Worm (Caenorhabditis elegans) whole organism, L4 larva: ENCODE data around the gene F29A7.6.

Experiments
- F26F4.8 ChIP-seq: fragments of 200-800 bp; sonication (Bioruptor generic); conservative IDR thresholded peaks from 2 replicates; pipeline ENCODE4 v1.3.6; 2022; ENCODE audit warnings: missing genetic modification characterization, missing compliant biosample characterization
- F44E2.7 ChIP-seq: fragments of 200-800 bp; sonication (Bioruptor generic); IDR thresholded peaks from 2 replicates; pipeline ENCODE4 v2.1.2; 2022; ENCODE audit warnings: missing genetic modification characterization, missing compliant biosample characterization
- F49E8.2 ChIP-seq: sonication (generic microtip); optimal IDR thresholded peaks from 2 replicates; lab custom pipeline; 2016; ENCODE audit warnings: missing compliant biosample characterization, mild to moderate bottlenecking, missing genetic modification characterization, borderline replicate concordance
- R02D3.7 ChIP-seq: fragments of 150-350 bp; sonication (generic microtip); optimal IDR thresholded peaks from 3 replicates; lab custom pipeline; 2014; ENCODE audit warnings: missing biosample characterization, missing genetic modification characterization
- T20F7.1 ChIP-seq: fragments of 200-800 bp; sonication (Bioruptor generic); optimal IDR thresholded peaks from 2 replicates; lab custom pipeline; 2018; ENCODE audit warnings: mild to moderate bottlenecking, missing genetic modification characterization, missing compliant biosample characterization
- Y48G9A.11 ChIP-seq: fragments of 200-800 bp; sonication (Bioruptor generic); IDR thresholded peaks from 2 replicates; pipeline ENCODE4 v1.3.6; 2022; ENCODE audit warnings: missing genetic modification reagents, missing genetic modification characterization, missing compliant biosample characterization
- Y75B8A.6 ChIP-seq: fragments of 200-800 bp; sonication (Bioruptor generic); IDR thresholded peaks from 2 replicates; pipeline ENCODE4 v1.3.6; 2022; ENCODE audit warnings: missing genetic modification reagents, missing genetic modification characterization, missing compliant biosample characterization
- ZK337.2 ChIP-seq: fragments of 200-800 bp; sonication (Bioruptor generic); IDR thresholded peaks from 2 replicates; pipeline ENCODE4 v1.3.6; 2022; ENCODE audit warnings: missing genetic modification reagents, missing genetic modification characterization, missing compliant biosample characterization
- aha-1 ChIP-seq: fragments of 150-350 bp; peaks from one replicate; lab custom pipeline; 2014; ENCODE audit warnings: missing biosample characterization, missing genetic modification characterization
- ama-1 ChIP-seq: fragments of 150-350 bp; optimal IDR thresholded peaks from 2 replicates; lab custom pipeline; 2014; ENCODE audit warnings: inconsistent platforms, mixed read lengths
- arid-1 ChIP-seq: fragments of 200-800 bp; sonication (Bioruptor generic); conservative IDR thresholded peaks from 2 replicates; pipeline ENCODE4 v1.3.6; 2022; ENCODE audit warnings: missing genetic modification reagents, missing genetic modification characterization, missing compliant biosample characterization
- attf-4 ChIP-seq: sonication (generic microtip); optimal IDR thresholded peaks from 3 replicates; lab custom pipeline; 2017; ENCODE audit warnings: missing biosample characterization, missing genetic modification characterization
- ceh-28 ChIP-seq: fragments of 150-350 bp; optimal IDR thresholded peaks from 2 replicates; lab custom pipeline; 2014; ENCODE audit warnings: missing biosample characterization, missing genetic modification reagents, missing genetic modification characterization
- ceh-82 ChIP-seq: sonication (generic microtip); optimal IDR thresholded peaks from 2 replicates; lab custom pipeline; 2017; ENCODE audit warnings: missing biosample characterization, missing genetic modification characterization
- daf-12 ChIP-seq: fragments of 150-350 bp; optimal IDR thresholded peaks from 2 replicates; lab custom pipeline; 2014; ENCODE audit warnings: missing biosample characterization, missing genetic modification reagents, missing genetic modification characterization
- daf-16 ChIP-seq, 3 experiments: sonication (generic microtip); optimal IDR thresholded peaks; 2 replicates each; lab custom pipeline; 2016 to 2017; ENCODE audit warnings: missing genetic modification characterization in 3 of 3, missing genetic modification reagents in 3 of 3, mild to moderate bottlenecking in 2 of 3, missing compliant biosample characterization in 2 of 3, missing biosample characterization in 1 of 3, moderate library complexity in 1 of 3
- daf-19 ChIP-seq: fragments of 200-800 bp; sonication (Bioruptor generic); conservative IDR thresholded peaks from 2 replicates; pipeline ENCODE4 v1.3.6; 2022; ENCODE audit warnings: missing genetic modification characterization, missing compliant biosample characterization
- dpl-1 ChIP-seq: fragments of 150-350 bp; optimal IDR thresholded peaks from 2 replicates; lab custom pipeline; 2014; ENCODE audit warnings: missing biosample characterization, missing genetic modification reagents, missing genetic modification characterization
- dve-1 ChIP-seq: sonication (generic microtip); optimal IDR thresholded peaks from 2 replicates; lab custom pipeline; 2017; ENCODE audit warnings: antibody characterized with exemption, mild to moderate bottlenecking, missing genetic modification characterization, missing compliant biosample characterization; ENCODE audit not compliant: insufficient read depth
- egl-27 ChIP-seq: sonication (generic microtip); optimal IDR thresholded peaks from 3 replicates; lab custom pipeline; 2017; ENCODE audit warnings: missing biosample characterization, missing genetic modification reagents, missing genetic modification characterization
- egl-43 ChIP-seq: fragments of 200-800 bp; sonication (Bioruptor generic); IDR thresholded peaks from 2 replicates; pipeline ENCODE4 v1.3.6; 2022; ENCODE audit warnings: missing genetic modification reagents, missing genetic modification characterization, missing compliant biosample characterization
- fos-1 ChIP-seq: fragments of 150-350 bp; optimal IDR thresholded peaks from 2 replicates; lab custom pipeline; 2014; ENCODE audit warnings: missing biosample characterization, missing genetic modification characterization
- gei-8 ChIP-seq: fragments of 200-800 bp; sonication (Bioruptor generic); optimal IDR thresholded peaks from 2 replicates; lab custom pipeline; 2018; ENCODE audit warnings: mild to moderate bottlenecking, missing genetic modification characterization, missing compliant biosample characterization
- hif-1 ChIP-seq, 2 experiments: sonication (generic microtip); optimal IDR thresholded peaks; 2 replicates each; lab custom pipeline; 2016 to 2017; ENCODE audit warnings: missing compliant biosample characterization in 2 of 2, missing genetic modification characterization in 2 of 2, missing genetic modification reagents in 2 of 2, missing genotype in 2 of 2, mild to moderate bottlenecking in 1 of 2
- hlh-11 ChIP-seq: fragments of 200-800 bp; sonication (Bioruptor generic); optimal IDR thresholded peaks from 2 replicates; lab custom pipeline; 2018; ENCODE audit warnings: mild to moderate bottlenecking, missing genetic modification characterization, missing compliant biosample characterization
- lim-7 ChIP-seq: fragments of 200-800 bp; sonication (Bioruptor generic); IDR thresholded peaks from 2 replicates; pipeline ENCODE4 v1.3.6; 2022; ENCODE audit warnings: missing genetic modification characterization, missing compliant biosample characterization
- lin-13 ChIP-seq: fragments of 150-350 bp; optimal IDR thresholded peaks from 2 replicates; lab custom pipeline; 2014; ENCODE audit warnings: missing biosample characterization, missing genetic modification reagents, missing genetic modification characterization
- lin-15B ChIP-seq: fragments of 150-350 bp; sonication (generic microtip); optimal IDR thresholded peaks from 3 replicates; lab custom pipeline; 2014; ENCODE audit warnings: missing biosample characterization, missing genetic modification characterization
- lin-29 ChIP-seq: fragments of 200-800 bp; sonication (Bioruptor generic); IDR thresholded peaks from 2 replicates; pipeline ENCODE4 v1.3.6; 2022; ENCODE audit warnings: missing genetic modification reagents, missing genetic modification characterization, missing compliant biosample characterization
- lir-3 ChIP-seq: sonication (generic microtip); optimal IDR thresholded peaks from 2 replicates; lab custom pipeline; 2016; ENCODE audit warnings: mild to moderate bottlenecking, missing genetic modification characterization, missing compliant biosample characterization
- lsy-2 ChIP-seq, 2 experiments: fragments of 150-350 bp in 1 of 2; sonication (generic microtip) in 1 of 2; optimal IDR thresholded peaks; 2 replicates each; lab custom pipeline; 2014 to 2017; ENCODE audit warnings: missing biosample characterization in 2 of 2, missing genetic modification characterization in 2 of 2
- madf-9 ChIP-seq: fragments of 200-800 bp; sonication (Bioruptor generic); conservative IDR thresholded peaks from 2 replicates; pipeline ENCODE4 v1.3.6; 2022; ENCODE audit warnings: missing genetic modification reagents, missing genetic modification characterization, missing compliant biosample characterization
- mep-1 ChIP-seq: fragments of 150-350 bp; sonication (generic microtip); optimal IDR thresholded peaks from 3 replicates; lab custom pipeline; 2014; ENCODE audit warnings: missing biosample characterization, missing genetic modification characterization
- mes-2 ChIP-seq: sonication (generic microtip); optimal IDR thresholded peaks from 2 replicates; lab custom pipeline; 2016; ENCODE audit warnings: missing genotype, mild to moderate bottlenecking, missing genetic modification characterization, missing compliant biosample characterization; ENCODE audit not compliant: poor library complexity, severe bottlenecking
- nhr-11 ChIP-seq: fragments of 150-350 bp; optimal IDR thresholded peaks from 2 replicates; lab custom pipeline; 2014; ENCODE audit warnings: missing biosample characterization, missing genetic modification characterization
- nhr-111 ChIP-seq: fragments of 200-800 bp; sonication (Bioruptor generic); optimal IDR thresholded peaks from 2 replicates; lab custom pipeline; 2018; ENCODE audit warnings: mild to moderate bottlenecking, missing genetic modification characterization, missing compliant biosample characterization
- nhr-25 ChIP-seq: sonication (generic microtip); optimal IDR thresholded peaks from 2 replicates; lab custom pipeline; 2017; ENCODE audit warnings: missing genetic modification characterization, mild to moderate bottlenecking, missing compliant biosample characterization, antibody characterized with exemption, moderate library complexity, borderline replicate concordance; ENCODE audit not compliant: insufficient read depth
- nhr-6 ChIP-seq: fragments of 150-350 bp; optimal IDR thresholded peaks from 2 replicates; lab custom pipeline; 2014; ENCODE audit warnings: missing biosample characterization, missing genetic modification characterization
- php-3 ChIP-seq: fragments of 200-800 bp; sonication (Bioruptor generic); IDR thresholded peaks from 2 replicates; pipeline ENCODE4 v1.3.6; 2022; ENCODE audit warnings: missing genetic modification reagents, missing genetic modification characterization, missing compliant biosample characterization
- pqm-1 ChIP-seq: sonication (generic microtip); optimal IDR thresholded peaks from 2 replicates; lab custom pipeline; 2017; ENCODE audit warnings: missing biosample characterization, missing genetic modification characterization
- saeg-2 ChIP-seq: fragments of 200-800 bp; sonication (Bioruptor generic); IDR thresholded peaks from 2 replicates; pipeline ENCODE4 v1.3.6; 2022; ENCODE audit warnings: missing genetic modification reagents, missing genetic modification characterization, missing compliant biosample characterization
- unc-130 ChIP-seq: sonication (generic microtip); optimal IDR thresholded peaks from 2 replicates; lab custom pipeline; 2016; ENCODE audit warnings: missing genetic modification reagents, missing genetic modification characterization, missing compliant biosample characterization
- unc-39 ChIP-seq: sonication (generic microtip); optimal IDR thresholded peaks from 2 replicates; lab custom pipeline; 2017; ENCODE audit warnings: missing biosample characterization, missing genetic modification characterization
- vab-7 ChIP-seq: fragments of 200-800 bp; sonication (Bioruptor generic); IDR thresholded peaks from 2 replicates; pipeline ENCODE4 v1.3.6; 2022; ENCODE audit warnings: missing genetic modification reagents, missing genetic modification characterization, missing compliant biosample characterization
- zfp-2 ChIP-seq: sonication (generic microtip); optimal IDR thresholded peaks from 2 replicates; lab custom pipeline; 2016; ENCODE audit warnings: mild to moderate bottlenecking, missing genetic modification characterization, missing compliant biosample characterization
- zfp-3 ChIP-seq: fragments of 200-800 bp; sonication (Bioruptor generic); conservative IDR thresholded peaks from 2 replicates; pipeline ENCODE4 v1.3.6; 2022; ENCODE audit warnings: missing genetic modification reagents, missing genetic modification characterization, missing compliant biosample characterization
- zip-11 ChIP-seq: fragments of 200-800 bp; sonication (Bioruptor generic); IDR thresholded peaks from 2 replicates; pipeline ENCODE4 v1.3.6; 2022; ENCODE audit warnings: missing genetic modification characterization, missing compliant biosample characterization
- zip-2 ChIP-seq: fragments of 150-350 bp; optimal IDR thresholded peaks from 2 replicates; lab custom pipeline; 2014; ENCODE audit warnings: missing biosample characterization, missing genetic modification characterization
- ztf-11 ChIP-seq: fragments of 150-350 bp; optimal IDR thresholded peaks from 2 replicates; lab custom pipeline; 2014; ENCODE audit warnings: missing biosample characterization, missing genetic modification characterization
- ztf-7 ChIP-seq: fragments of 150-350 bp; optimal IDR thresholded peaks from 2 replicates; lab custom pipeline; 2014; ENCODE audit warnings: missing biosample characterization, missing genetic modification characterization

The F29A7.6 gene

DNA sequence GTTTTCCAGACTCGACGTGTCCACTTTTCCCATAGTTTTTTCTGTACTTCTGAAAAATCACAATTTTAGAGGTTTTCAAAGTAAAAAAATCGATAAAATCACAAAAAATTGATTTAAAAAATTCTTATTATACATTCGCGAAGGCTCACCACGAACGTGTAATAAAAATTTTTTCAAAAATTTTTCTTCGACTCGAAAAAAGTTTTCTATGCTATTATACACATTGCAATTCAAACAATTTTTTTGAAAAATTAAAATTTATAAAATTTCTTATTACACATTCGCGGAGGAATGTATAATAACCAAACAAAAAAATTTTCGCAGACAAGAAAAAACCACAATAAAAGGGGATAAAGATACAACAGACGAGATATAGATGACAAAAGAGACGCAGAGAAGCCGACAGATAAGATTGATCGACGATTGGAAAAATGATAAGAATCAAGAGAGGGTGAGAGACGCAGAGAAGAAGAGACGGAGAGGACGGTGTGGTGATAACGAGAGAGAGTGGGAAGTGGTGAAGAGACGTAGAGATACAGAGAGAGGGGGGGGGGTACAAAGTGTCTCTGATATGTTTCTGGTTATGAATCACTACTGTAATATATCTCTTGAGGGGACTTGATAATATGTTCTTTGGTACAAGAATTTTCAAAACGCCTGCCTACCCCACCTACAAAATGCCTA, 48.3 kb upstream of the F29A7.6 start, which contains the start of gene nhr-119 (continued):
- TF ChIP-seq pqm-1 (peak; percentile 56), ZK337.2 (GFP tag; lab: Robert Waterston, UW) (no peak), hif-1 (tag; optimal IDR thresholded peaks at IDR 0.05; lab: Kevin White, UChicago) (peak in 1 of 2 experiments; percentile 14), nhr-111 (no peak), nhr-6 (tag; lab: Kevin White, UChicago) (peak; percentile 44), unc-39 (no peak), daf-12 (no peak), ztf-7 (tag; lab: Kevin White, UChicago) (no peak), T20F7.1 (no peak), ama-1 (lab: Kevin White, UChicago) (no peak), ceh-28 (tag; lab: Kevin White, UChicago) (peak; percentile 19), ztf-11 (tag; lab: Kevin White, UChicago) (no peak), mep-1 (tag; lab: Kevin White, UChicago) (peak; percentile 59), arid-1 (no peak), lin-15B (tag; lab: Kevin White, UChicago) (no peak), daf-19 (GFP tag; lab: Robert Waterston, UW) (no peak), aha-1 (tag; lab: Kevin White, UChicago) (peak; percentile 64), mes-2 (peak; percentile 68), ceh-82 (no peak), lin-13 (GFP tag; lab: Kevin White, UChicago) (peak; percentile 6), F49E8.2 (tag; lab: Kevin White, UChicago) (no peak), dpl-1 (peak; percentile 26), F26F4.8 (GFP tag; lab: Robert Waterston, UW) (no peak), zfp-3 (GFP tag; lab: Robert Waterston, UW) (no peak), daf-16 (GFP tag; optimal IDR thresholded peaks at IDR 0.05; lab: Kevin White, UChicago) (peak in 1 of 2 experiments; percentile 15), daf-16 (tag; optimal IDR thresholded peaks at IDR 0.05; lab: Kevin White, UChicago) (peak; percentile 37), unc-130 (GFP tag; lab: Kevin White, UChicago) (no peak), egl-43 (GFP tag; lab: Robert Waterston, UW) (no peak), zip-11 (GFP tag; lab: Robert Waterston, UW) (no peak), madf-9 (GFP tag; lab: Robert Waterston, UW) (no peak), R02D3.7 (no peak), lim-7 (GFP tag; lab: Robert Waterston, UW) (no peak), F44E2.7 (GFP tag; lab: Robert Waterston, UW) (no peak), vab-7 (GFP tag; lab: Robert Waterston, UW) (no peak), Y48G9A.11 (GFP tag; lab: Robert Waterston, UW) (no peak), nhr-25 (tag; lab: Kevin White, UChicago) (no peak), lsy-2 (tag; optimal IDR thresholded peaks at IDR 0.05; lab: Kevin White, UChicago) (peak in 1 of 2 experiments; percentile 76), attf-4 (tag; lab: Kevin White, UChicago) (no peak), zfp-2 (tag; lab: Kevin White, UChicago) (no peak), dve-1 (tag; lab: Kevin White, UChicago) (peak; percentile 96), lir-3 (tag; lab: Kevin White, UChicago) (no peak), fos-1 (peak; percentile 38), hlh-11 (tag; lab: Kevin White, UChicago) (peak; percentile 93), gei-8 (GFP tag; lab: Kevin White, UChicago) (no peak), saeg-2 (GFP tag; lab: Robert Waterston, UW) (no peak), zip-2 (tag; lab: Kevin White, UChicago) (no peak), nhr-11 (tag; lab: Kevin White, UChicago) (no peak), php-3 (GFP tag; lab: Robert Waterston, UW) (peak; percentile 66), Y75B8A.6 (GFP tag; lab: Robert Waterston, UW) (no peak), lin-29 (GFP tag; lab: Robert Waterston, UW) (no peak), egl-27 (tag; lab: Kevin White, UChicago) (no peak)
